Worm (Caenorhabditis elegans): Measurements from ENCODE around the gene dpy-18.
A peak's percentile ranks its signal among the peaks of the same experiment; 100 is the strongest.

The dpy-18 gene

ce11 chrIII:11391601-11392520 is 14.1 kb upstream of the dpy-18 start:
- TF ChIP-seq unc-130 (tag; optimal IDR thresholded peaks at IDR 0.05) (no peak), ztf-4 (tag; optimal IDR thresholded peaks at IDR 0.05) (no peak), nhr-85 (tag) (peak; percentile 12), unc-62 (GFP tag; optimal IDR thresholded peaks at IDR 0.05) (no peak), tbx-2 (tag; optimal IDR thresholded peaks at IDR 0.05) (peak; percentile 6), fkh-10 (GFP tag; optimal IDR thresholded peaks at IDR 0.05) (peak; percentile 71), efl-1 (optimal IDR thresholded peaks at IDR 0.05) (no peak), efl-1 (GFP tag; optimal IDR thresholded peaks at IDR 0.05 in 1 of 2) (peak in 1 of 2 experiments; percentile 89)

DNA sequence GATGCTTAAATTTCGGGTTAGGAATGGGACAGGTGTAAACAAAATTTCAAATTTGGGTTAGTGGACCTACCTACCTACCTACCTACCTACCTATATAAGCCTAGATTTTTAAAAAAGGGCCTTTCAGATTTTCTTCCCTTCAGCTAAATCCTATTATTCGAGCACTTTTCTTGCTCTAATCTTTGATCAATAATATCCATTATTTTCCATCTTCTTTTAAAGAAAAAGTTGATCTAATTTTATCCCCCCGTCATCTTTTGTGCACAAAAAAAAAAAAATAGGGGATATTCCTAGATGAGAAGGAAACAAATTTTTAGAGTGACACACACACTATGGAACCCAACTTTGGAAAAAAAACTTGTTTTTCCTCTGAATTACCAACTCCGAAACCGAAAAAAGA is 13.1 kb upstream of the dpy-18 start:
- TF ChIP-seq hlh-4 (tag; optimal IDR thresholded peaks at IDR 0.05): no peak
- peak; percentile 64 for TF ChIP-seq fkh-10 (GFP tag; optimal IDR thresholded peaks at IDR 0.05)

DNA sequence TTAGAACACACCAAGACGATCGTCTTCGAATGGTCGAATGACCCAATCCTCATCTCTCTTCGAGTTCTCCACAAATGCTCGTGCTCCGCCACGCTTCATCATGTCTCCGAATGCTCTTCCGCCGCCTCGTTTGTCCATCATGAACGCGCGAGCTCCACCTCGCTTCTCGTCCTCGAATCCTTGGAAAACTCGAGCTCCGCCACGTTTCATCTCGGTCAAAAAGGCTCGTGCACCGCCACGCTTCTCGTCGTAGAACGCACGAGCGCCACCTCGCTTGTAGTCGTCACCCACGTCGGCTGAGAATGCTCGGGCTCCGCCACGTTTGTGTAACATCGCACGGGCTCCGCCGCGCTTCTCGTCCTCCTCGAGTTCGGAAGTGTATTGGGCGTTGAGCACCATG is 11.6 kb upstream of the dpy-18 start:
- no peak for TF ChIP-seq nhr-77 (tag; optimal IDR thresholded peaks at IDR 0.05)
- no peak for TF ChIP-seq aly-2 (tag; optimal IDR thresholded peaks at IDR 0.05)

- TF ChIP-seq unc-30 (tag; optimal IDR thresholded peaks at IDR 0.05) (no peak), ceh-63 (GFP tag; optimal IDR thresholded peaks at IDR 0.05) (no peak), lin-15B (tag; optimal IDR thresholded peaks at IDR 0.05) (no peak), ceh-88 (GFP tag; IDR thresholded peaks at IDR 0.05) (no peak), isw-1 (GFP tag; IDR thresholded peaks at IDR 0.05) (no peak), pag-3 (tag; optimal IDR thresholded peaks at IDR 0.05; ENCODE audit: borderline replicate concordance, insufficient read depth) (no peak), mef-2 (tag; optimal IDR thresholded peaks at IDR 0.05) (no peak), ztf-4 (tag; optimal IDR thresholded peaks at IDR 0.05) (no peak), F16B12.6 (tag; optimal IDR thresholded peaks at IDR 0.05) (no peak), dsc-1 (tag; optimal IDR thresholded peaks at IDR 0.05) (no peak), egl-27 (tag; optimal IDR thresholded peaks at IDR 0.05) (no peak), zag-1 (tag; optimal IDR thresholded peaks at IDR 0.05) (no peak), mdl-1 (tag; optimal IDR thresholded peaks at IDR 0.05) (no peak), nhr-12 (tag; optimal IDR thresholded peaks at IDR 0.05) (no peak), jun-1 (tag; optimal IDR thresholded peaks at IDR 0.05) (no peak), aly-2 (tag; optimal IDR thresholded peaks at IDR 0.05) (no peak), snpc-4 (tag; optimal IDR thresholded peaks at IDR 0.05) (no peak), lsy-2 (tag; optimal IDR thresholded peaks at IDR 0.05) (no peak), C16A3.4 (tag; optimal IDR thresholded peaks at IDR 0.05) (no peak), nhr-19 (GFP tag; conservative IDR thresholded peaks at IDR 0.05) (no peak)
These were observed 4.1 kb upstream of the dpy-18 start, which contains the start of gene subs-4 for ce11 chrIII:11381922-11382321. subs-4 (plus strand) TSS chrIII:11382222.

DNA sequence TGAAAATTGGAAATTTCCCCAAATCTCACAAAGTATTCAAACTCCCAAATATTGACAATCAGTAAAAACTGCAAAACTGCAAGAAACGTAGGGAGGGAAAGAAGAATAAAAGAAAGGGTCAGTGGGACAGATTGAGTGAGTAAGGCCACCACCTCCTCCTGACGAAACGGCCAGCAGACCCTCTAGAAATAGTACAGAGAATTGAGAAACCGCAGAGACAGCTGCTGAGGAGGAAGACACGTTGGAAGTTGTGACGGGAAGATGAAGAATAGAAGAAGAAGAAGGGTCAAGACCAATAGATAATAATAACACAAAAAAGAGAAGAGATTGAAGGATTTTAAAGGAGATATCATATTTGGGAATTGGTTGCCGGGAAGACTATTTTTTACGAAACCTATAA is 2.8 kb upstream of the dpy-18 start:
- TF ChIP-seq jun-1 (tag; optimal IDR thresholded peaks at IDR 0.05) (no peak), zip-4 (GFP tag; optimal IDR thresholded peaks at IDR 0.05) (no peak), isw-1 (GFP tag; IDR thresholded peaks at IDR 0.05) (no peak), unc-98 (GFP tag; IDR thresholded peaks at IDR 0.05) (no peak), nhr-28 (tag; optimal IDR thresholded peaks at IDR 0.05) (no peak), efl-3 (GFP tag; optimal IDR thresholded peaks at IDR 0.05) (no peak), ceh-82 (tag; optimal IDR thresholded peaks at IDR 0.05) (peak in 1 of 3 experiments; percentile 40), irx-1 (tag; optimal IDR thresholded peaks at IDR 0.05) (no peak), xbp-1 (tag; optimal IDR thresholded peaks at IDR 0.05) (peak; percentile 18), lsy-2 (tag; optimal IDR thresholded peaks at IDR 0.05) (peak; percentile 18 to 26), ztf-4 (tag; optimal IDR thresholded peaks at IDR 0.05) (peak; percentile 17), mdl-1 (tag; optimal IDR thresholded peaks at IDR 0.05) (peak in 1 of 2 experiments; percentile 15), nhr-47 (tag; optimal IDR thresholded peaks at IDR 0.05) (peak; percentile 24), nhr-71 (tag; optimal IDR thresholded peaks at IDR 0.05) (peak; percentile 34), C04F5.9 (tag; optimal IDR thresholded peaks at IDR 0.05) (no peak), mep-1 (tag; optimal IDR thresholded peaks at IDR 0.05) (peak; percentile 37), fkh-8 (tag; optimal IDR thresholded peaks at IDR 0.05) (no peak), dpl-1 (GFP tag; optimal IDR thresholded peaks at IDR 0.05) (peak in 1 of 3 experiments; percentile 17), nhr-20 (tag; optimal IDR thresholded peaks at IDR 0.05) (peak; percentile 5), snpc-4 (tag; optimal IDR thresholded peaks at IDR 0.05) (no peak), blmp-1 (tag; optimal IDR thresholded peaks at IDR 0.05) (peak; percentile 70), nhr-19 (GFP tag; conservative IDR thresholded peaks at IDR 0.05) (0 out of 2 replicates have a peak, but pooled peaks have one; percentile 4)

All from whole organism, L1 larva.